Fruit fly (Drosophila melanogaster) whole organism, pupa: ENCODE measurements around the gene Inx5.

Experiments used
- CG14655 ChIP-seq: fragments of 200-800 bp; sonication (Bioruptor generic); optimal IDR thresholded peaks from 3 replicates; lab custom pipeline; 2017; ENCODE audit warnings: mild to moderate bottlenecking, missing biosample characterization, missing genetic modification reagents, missing genetic modification characterization
- CG34367 ChIP-seq: fragments of 200-800 bp; sonication (Bioruptor generic); optimal IDR thresholded peaks from 2 replicates; lab custom pipeline; 2018; ENCODE audit warnings: missing biosample characterization, mild to moderate bottlenecking, missing genetic modification characterization
- CG8159 ChIP-seq: fragments of 200-800 bp; sonication (Bioruptor generic); optimal IDR thresholded peaks from 3 replicates; lab custom pipeline; 2018; ENCODE audit warnings: missing biosample characterization, mild to moderate bottlenecking, missing genetic modification characterization, moderate library complexity
- EcR ChIP-seq: fragments of 200-800 bp; sonication (Bioruptor generic); optimal IDR thresholded peaks from 3 replicates; lab custom pipeline; 2019; ENCODE audit warnings: missing biosample characterization, missing genetic modification characterization, mild to moderate bottlenecking, moderate library complexity, missing genetic modification reagents

- TF ChIP-seq CG14655 (GFP tag; lab: Kevin White, UChicago) (no peak), CG34367 (no peak), EcR (GFP tag; lab: Kevin White, UChicago) (no peak), CG8159 (tag; lab: Kevin White, UChicago) (no peak)
Measured at dm6 chrX:19149511-19149876, 21.2 kb downstream of the Inx5 start.
